Worm (Caenorhabditis elegans) whole organism, L3 larva: Measurements from ENCODE around the gene bgnt-1.2.

ENCODE experiments used
- aly-2 ChIP-seq: fragments of 150-350 bp; optimal IDR thresholded peaks from 2 replicates; lab custom pipeline; 2014; ENCODE audit warnings: missing biosample characterization, missing genetic modification characterization
- egl-27 ChIP-seq: sonication (generic microtip); optimal IDR thresholded peaks from 4 replicates; lab custom pipeline; 2017; ENCODE audit warnings: missing biosample characterization, missing genetic modification reagents, missing genetic modification characterization
- egl-5 ChIP-seq: fragments of 150-350 bp; optimal IDR thresholded peaks from 2 replicates; lab custom pipeline; 2017; ENCODE audit warnings: missing biosample characterization, missing genetic modification reagents, missing genetic modification characterization, inconsistent platforms
- elt-3 ChIP-seq, 3 experiments: fragments of 150-350 bp in 1 of 3; sonication (generic microtip) in 2 of 3; optimal IDR thresholded peaks; 2 replicates in 2 of 3; 4 replicates in 1 of 3; lab custom pipeline; 2014 to 2017; ENCODE audit warnings: missing biosample characterization in 3 of 3, missing genetic modification characterization in 3 of 3
- jun-1 ChIP-seq: fragments of 150-350 bp; optimal IDR thresholded peaks from 2 replicates; lab custom pipeline; 2014; ENCODE audit warnings: missing biosample characterization, missing genetic modification reagents, missing genetic modification characterization
- lin-15B ChIP-seq: fragments of 150-350 bp; optimal IDR thresholded peaks from 2 replicates; lab custom pipeline; 2014; ENCODE audit warnings: missing biosample characterization, missing genetic modification characterization
- nhr-11 ChIP-seq: fragments of 150-350 bp; optimal IDR thresholded peaks from 2 replicates; lab custom pipeline; 2014; ENCODE audit warnings: missing biosample characterization, missing genetic modification characterization
- nhr-12 ChIP-seq: fragments of 150-350 bp; optimal IDR thresholded peaks from 2 replicates; lab custom pipeline; 2014; ENCODE audit warnings: missing biosample characterization, missing genetic modification characterization
- pha-4 ChIP-seq: fragments of 150-350 bp; optimal IDR thresholded peaks from 2 replicates; lab custom pipeline; 2014; ENCODE audit warnings: missing biosample characterization, missing genetic modification reagents, missing genetic modification characterization
- skn-1 ChIP-seq: fragments of 150-350 bp; optimal IDR thresholded peaks from 2 replicates; lab custom pipeline; 2014; ENCODE audit warnings: missing biosample characterization, missing genetic modification characterization
- snpc-4 ChIP-seq: fragments of 150-350 bp; optimal IDR thresholded peaks from 2 replicates; lab custom pipeline; 2014; ENCODE audit warnings: missing biosample characterization, missing genetic modification characterization
- tbx-2 ChIP-seq: sonication (generic microtip); optimal IDR thresholded peaks from 2 replicates; lab custom pipeline; 2016; ENCODE audit warnings: mild to moderate bottlenecking, missing genetic modification characterization, missing compliant biosample characterization
- unc-62 ChIP-seq: fragments of 150-350 bp; sonication (generic microtip); optimal IDR thresholded peaks from 4 replicates; lab custom pipeline; 2014; ENCODE audit warnings: missing biosample characterization, missing genetic modification reagents, missing genetic modification characterization
- zag-1 ChIP-seq: fragments of 150-350 bp; optimal IDR thresholded peaks from 2 replicates; lab custom pipeline; 2014; ENCODE audit warnings: missing biosample characterization, missing genetic modification characterization

DNA sequence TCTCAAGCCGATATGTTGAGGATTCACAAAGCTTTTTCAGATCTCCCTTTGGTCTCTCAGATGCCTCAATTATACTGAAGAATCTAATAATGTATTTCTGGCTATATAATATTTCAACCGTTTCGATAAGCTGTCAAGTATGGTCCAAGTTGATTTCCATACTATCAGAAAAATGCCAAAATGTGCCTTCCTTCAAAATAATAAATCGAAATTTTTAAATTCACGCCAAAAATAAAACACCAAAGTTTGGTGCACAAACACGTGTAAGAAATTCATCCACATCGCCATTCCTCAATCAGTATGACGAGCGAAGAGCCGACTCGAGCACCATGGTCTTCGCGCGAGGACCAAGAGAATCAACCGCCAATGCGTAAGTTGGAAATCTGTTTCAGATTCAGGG lies 1.1 kb upstream of the bgnt-1.2 start, which contains the start of gene F22F7.11:
- no peak for TF ChIP-seq aly-2 (tag; lab: Kevin White, UChicago)
- TF ChIP-seq unc-62 (GFP tag; lab: Kevin White, UChicago), result no peak
- TF ChIP-seq egl-27 (tag; lab: Kevin White, UChicago), result no peak
- TF ChIP-seq nhr-11 (tag; lab: Kevin White, UChicago), result no peak
- TF ChIP-seq skn-1 (tag; lab: Kevin White, UChicago), result no peak
- no peak for TF ChIP-seq elt-3 (tag; optimal IDR thresholded peaks at IDR 0.05; lab: Kevin White, UChicago)
- TF ChIP-seq zag-1 (tag; lab: Kevin White, UChicago), result no peak
- no peak for TF ChIP-seq jun-1 (tag; lab: Kevin White, UChicago)
- TF ChIP-seq egl-5 (tag; lab: Kevin White, UChicago), result no peak
- TF ChIP-seq tbx-2, result no peak
- TF ChIP-seq nhr-12, result no peak
- TF ChIP-seq lin-15B (tag; lab: Kevin White, UChicago), result no peak
- no peak for TF ChIP-seq snpc-4 (tag; lab: Kevin White, UChicago)
- TF ChIP-seq pha-4 (tag; lab: Kevin White, UChicago), result no peak
